Worm (Caenorhabditis elegans) whole organism, L3 larva: ENCODE data around the gene srp-8.

Experiments
- R02D3.7 ChIP-seq: fragments of 150-350 bp; optimal IDR thresholded peaks from 2 replicates; lab custom pipeline; 2014; ENCODE audit warnings: missing biosample characterization, missing genetic modification characterization
- ZK546.5 ChIP-seq: sonication (generic microtip); optimal IDR thresholded peaks from 2 replicates; lab custom pipeline; 2017; ENCODE audit warnings: missing biosample characterization, missing genetic modification characterization
- ceh-16 ChIP-seq: sonication (generic microtip); optimal IDR thresholded peaks from 2 replicates; lab custom pipeline; 2017; ENCODE audit warnings: missing biosample characterization, missing genetic modification characterization
- ceh-28 ChIP-seq: fragments of 150-350 bp; optimal IDR thresholded peaks from 2 replicates; lab custom pipeline; 2014; ENCODE audit warnings: missing biosample characterization, missing genetic modification reagents, missing genetic modification characterization
- ceh-82 ChIP-seq: fragments of 150-350 bp; optimal IDR thresholded peaks from 2 replicates; lab custom pipeline; 2014; ENCODE audit warnings: missing biosample characterization, missing genetic modification characterization
- daf-12 ChIP-seq: fragments of 150-350 bp; optimal IDR thresholded peaks from 2 replicates; lab custom pipeline; 2014; ENCODE audit warnings: missing biosample characterization, missing genetic modification reagents, missing genetic modification characterization
- egl-27 ChIP-seq: sonication (generic microtip); optimal IDR thresholded peaks from 4 replicates; lab custom pipeline; 2017; ENCODE audit warnings: missing biosample characterization, missing genetic modification reagents, missing genetic modification characterization
- egl-5 ChIP-seq: fragments of 150-350 bp; optimal IDR thresholded peaks from 2 replicates; lab custom pipeline; 2017; ENCODE audit warnings: missing biosample characterization, missing genetic modification reagents, missing genetic modification characterization, inconsistent platforms
- elt-1 ChIP-seq: fragments of 150-350 bp; optimal IDR thresholded peaks from 2 replicates; lab custom pipeline; 2014; ENCODE audit warnings: missing biosample characterization, missing genetic modification characterization
- elt-2 ChIP-seq: sonication (generic microtip); optimal IDR thresholded peaks from 2 replicates; lab custom pipeline; 2016; ENCODE audit warnings: missing genetic modification reagents, mild to moderate bottlenecking, missing genetic modification characterization, missing compliant biosample characterization
- eor-1 ChIP-seq, 2 experiments: fragments of 150-350 bp; optimal IDR thresholded peaks; 2 replicates each; lab custom pipeline; 2014 to 2018; ENCODE audit warnings: missing biosample characterization in 2 of 2, missing genetic modification characterization in 2 of 2
- fkh-2 ChIP-seq: fragments of 150-350 bp; optimal IDR thresholded peaks from 2 replicates; lab custom pipeline; 2014; ENCODE audit warnings: missing biosample characterization, missing genetic modification reagents, missing genetic modification characterization
- fos-1 ChIP-seq: fragments of 150-350 bp; optimal IDR thresholded peaks from 2 replicates; lab custom pipeline; 2014; ENCODE audit warnings: missing biosample characterization, missing genetic modification characterization
- jun-1 ChIP-seq: fragments of 150-350 bp; optimal IDR thresholded peaks from 2 replicates; lab custom pipeline; 2014; ENCODE audit warnings: missing biosample characterization, missing genetic modification reagents, missing genetic modification characterization
- lin-15B ChIP-seq: fragments of 150-350 bp; optimal IDR thresholded peaks from 2 replicates; lab custom pipeline; 2014; ENCODE audit warnings: missing biosample characterization, missing genetic modification characterization
- lin-39 ChIP-seq: fragments of 150-350 bp; optimal IDR thresholded peaks from 2 replicates; lab custom pipeline; 2018; ENCODE audit warnings: missing biosample characterization, missing genetic modification reagents, missing genetic modification characterization
- lsy-12 ChIP-seq: sonication (generic microtip); optimal IDR thresholded peaks from 2 replicates; lab custom pipeline; 2016; ENCODE audit warnings: mild to moderate bottlenecking, missing genetic modification characterization, missing compliant biosample characterization
- mml-1 ChIP-seq: fragments of 150-350 bp; sonication (generic microtip); optimal IDR thresholded peaks from 3 replicates; lab custom pipeline; 2014; ENCODE audit warnings: missing biosample characterization, missing genetic modification characterization
- nfya-1 ChIP-seq: sonication (generic microtip); optimal IDR thresholded peaks from 2 replicates; lab custom pipeline; 2017; ENCODE audit warnings: missing genetic modification characterization, mild to moderate bottlenecking, missing compliant biosample characterization, antibody characterized with exemption, moderate library complexity; ENCODE audit not compliant: insufficient read depth
- nhr-11 ChIP-seq: fragments of 150-350 bp; optimal IDR thresholded peaks from 2 replicates; lab custom pipeline; 2014; ENCODE audit warnings: missing biosample characterization, missing genetic modification characterization
- nhr-12 ChIP-seq: fragments of 150-350 bp; optimal IDR thresholded peaks from 2 replicates; lab custom pipeline; 2014; ENCODE audit warnings: missing biosample characterization, missing genetic modification characterization
- nhr-23 ChIP-seq: fragments of 150-350 bp; optimal IDR thresholded peaks from 2 replicates; lab custom pipeline; 2014; ENCODE audit warnings: missing biosample characterization, missing genetic modification reagents, missing genetic modification characterization
- nhr-237 ChIP-seq: fragments of 150-350 bp; optimal IDR thresholded peaks from 2 replicates; lab custom pipeline; 2014; ENCODE audit warnings: missing biosample characterization, missing genetic modification characterization
- nhr-25 ChIP-seq: sonication (generic microtip); optimal IDR thresholded peaks from 2 replicates; lab custom pipeline; 2017; ENCODE audit warnings: missing biosample characterization, missing genetic modification characterization
- nhr-28 ChIP-seq: fragments of 150-350 bp; optimal IDR thresholded peaks from 2 replicates; lab custom pipeline; 2014; ENCODE audit warnings: missing biosample characterization, missing genetic modification characterization
- nhr-43 ChIP-seq: sonication (generic microtip); optimal IDR thresholded peaks from 2 replicates; lab custom pipeline; 2016; ENCODE audit warnings: mild to moderate bottlenecking, missing genetic modification characterization, missing compliant biosample characterization; ENCODE audit not compliant: poor library complexity, severe bottlenecking
- nhr-67 ChIP-seq: fragments of 150-350 bp; optimal IDR thresholded peaks from 2 replicates; lab custom pipeline; 2014; ENCODE audit warnings: missing biosample characterization, missing genetic modification characterization
- nhr-76 ChIP-seq: fragments of 150-350 bp; sonication (generic microtip); optimal IDR thresholded peaks from 5 replicates; lab custom pipeline; 2014; ENCODE audit warnings: missing biosample characterization, missing genetic modification characterization
- nhr-77 ChIP-seq: fragments of 150-350 bp; optimal IDR thresholded peaks from 2 replicates; lab custom pipeline; 2014; ENCODE audit warnings: missing biosample characterization, missing genetic modification characterization
- pha-4 ChIP-seq: fragments of 150-350 bp; optimal IDR thresholded peaks from 2 replicates; lab custom pipeline; 2014; ENCODE audit warnings: missing biosample characterization, missing genetic modification reagents, missing genetic modification characterization
- pqm-1 ChIP-seq: fragments of 150-350 bp; optimal IDR thresholded peaks from 2 replicates; lab custom pipeline; 2017; ENCODE audit warnings: missing biosample characterization, missing genetic modification characterization, inconsistent platforms
- snpc-4 ChIP-seq: fragments of 150-350 bp; optimal IDR thresholded peaks from 2 replicates; lab custom pipeline; 2014; ENCODE audit warnings: missing biosample characterization, missing genetic modification characterization
- tbx-2 ChIP-seq: sonication (generic microtip); optimal IDR thresholded peaks from 2 replicates; lab custom pipeline; 2016; ENCODE audit warnings: mild to moderate bottlenecking, missing genetic modification characterization, missing compliant biosample characterization
- unc-39 ChIP-seq: sonication (generic microtip); optimal IDR thresholded peaks from 4 replicates; lab custom pipeline; 2017; ENCODE audit warnings: missing biosample characterization, missing genetic modification characterization
- zag-1 ChIP-seq: fragments of 150-350 bp; optimal IDR thresholded peaks from 2 replicates; lab custom pipeline; 2014; ENCODE audit warnings: missing biosample characterization, missing genetic modification characterization
- ztf-11 ChIP-seq: fragments of 150-350 bp; optimal IDR thresholded peaks from 2 replicates; lab custom pipeline; 2014; ENCODE audit warnings: missing biosample characterization, missing genetic modification characterization
- ztf-4 ChIP-seq: fragments of 150-350 bp; optimal IDR thresholded peaks from 2 replicates; lab custom pipeline; 2014; ENCODE audit warnings: missing biosample characterization, missing genetic modification characterization

srp-8 gene

ce11 chrV:8217661-8218265 lies 34.3 kb downstream of the srp-8 start, which contains the start of gene K07C11.8:
Gene K07C11.8 (minus strand): TSS chrV:8217884.
- no peak for TF ChIP-seq tbx-2
- TF ChIP-seq ztf-4 = no peak
- no peak for TF ChIP-seq egl-5 (tag; lab: Kevin White, UChicago)
- TF ChIP-seq unc-39 (tag; lab: Kevin White, UChicago) = no peak
- peak; percentile 16 for TF ChIP-seq lin-39 (tag; lab: Kevin White, UChicago)
- no peak for TF ChIP-seq ztf-11 (tag; lab: Kevin White, UChicago)
- TF ChIP-seq fkh-2 (tag; lab: Kevin White, UChicago) = no peak
- no peak for TF ChIP-seq R02D3.7 (tag; lab: Kevin White, UChicago)
- TF ChIP-seq elt-2 (tag; lab: Kevin White, UChicago) = peak; percentile 46

ce11 chrV:8219550-8219949 lies 36.1 kb downstream of the srp-8 start:
- TF ChIP-seq egl-5 (tag; lab: Kevin White, UChicago) = no peak
- no peak for TF ChIP-seq mml-1 (tag; lab: Kevin White, UChicago)
- TF ChIP-seq egl-27 = no peak
- no peak for TF ChIP-seq ztf-4
- TF ChIP-seq daf-12 (tag; lab: Kevin White, UChicago) = no peak
- TF ChIP-seq elt-2 (tag; lab: Kevin White, UChicago) = no peak
- TF ChIP-seq lin-39 (tag; lab: Kevin White, UChicago) = no peak
- TF ChIP-seq nhr-11 = no peak
- no peak for TF ChIP-seq elt-1
- TF ChIP-seq nhr-23 (tag; lab: Kevin White, UChicago) = no peak
- no peak for TF ChIP-seq snpc-4 (tag; lab: Kevin White, UChicago)
- no peak for TF ChIP-seq nhr-67 (tag; lab: Kevin White, UChicago)
- no peak for TF ChIP-seq fos-1 (tag; lab: Kevin White, UChicago)
- TF ChIP-seq nhr-12 (tag; lab: Kevin White, UChicago) = no peak
- no peak for TF ChIP-seq nhr-237
- no peak for TF ChIP-seq eor-1 (tag; optimal IDR thresholded peaks at IDR 0.05; lab: Kevin White, UChicago)
- no peak for TF ChIP-seq nhr-76 (tag; lab: Kevin White, UChicago)
- no peak for TF ChIP-seq nhr-77 (tag; lab: Kevin White, UChicago)
- no peak for TF ChIP-seq nfya-1

- TF ChIP-seq fkh-2 (tag; lab: Kevin White, UChicago) (no peak), snpc-4 (tag; lab: Kevin White, UChicago) (peak; percentile 53), zag-1 (no peak), lin-15B (tag; lab: Kevin White, UChicago) (peak; percentile 25), ceh-28 (tag; lab: Kevin White, UChicago) (peak; percentile 60), nhr-23 (tag; lab: Kevin White, UChicago) (peak; percentile 35), pha-4 (tag; lab: Kevin White, UChicago) (peak; percentile 43), R02D3.7 (tag; lab: Kevin White, UChicago) (no peak), nfya-1 (peak; percentile 41), ceh-82 (no peak)
Measured at ce11 chrV:8221083-8221538, 37.6 kb downstream of the srp-8 start, which contains the start of the genes cogc-6 and air-1. Gene cogc-6 (minus strand): TSS chrV:8221316. Gene air-1 (plus strand): TSS chrV:8221488.

- TF ChIP-seq ztf-4 (no peak), ceh-82 (no peak), nhr-43 (tag; lab: Kevin White, UChicago) (no peak), elt-2 (tag; lab: Kevin White, UChicago) (no peak)
- TF ChIP-seq, all 47 proteins: peak for 0
Measured at ce11 chrV:8223417-8223816, 39.9 kb downstream of the srp-8 start.

ce11 chrV:8224634-8225033 lies 41.1 kb downstream of the srp-8 start, which contains the start of gene pax-1:
Gene pax-1 (plus strand): TSS chrV:8224934.
- TF ChIP-seq ceh-82 (no peak), fos-1 (tag; lab: Kevin White, UChicago) (no peak), elt-1 (no peak)

ce11 chrV:8226812-8227211 lies 43.3 kb downstream of the srp-8 start, which contains the start of gene K07C11.10:
Gene K07C11.10 (minus strand): TSS chrV:8226912.
- TF ChIP-seq daf-12 (tag; lab: Kevin White, UChicago) (no peak), egl-27 (no peak), egl-5 (tag; lab: Kevin White, UChicago) (no peak), zag-1 (no peak), ceh-16 (tag; lab: Kevin White, UChicago) (no peak), ZK546.5 (tag; lab: Kevin White, UChicago) (no peak), elt-1 (no peak), nhr-28 (no peak), unc-39 (tag; lab: Kevin White, UChicago) (no peak), nhr-11 (no peak), jun-1 (tag; lab: Kevin White, UChicago) (no peak), fos-1 (tag; lab: Kevin White, UChicago) (no peak), ztf-4 (no peak), nhr-76 (tag; lab: Kevin White, UChicago) (no peak), lsy-12 (tag; lab: Kevin White, UChicago) (no peak), elt-2 (tag; lab: Kevin White, UChicago) (no peak), nhr-25 (tag; lab: Kevin White, UChicago) (no peak), pqm-1 (tag; lab: Kevin White, UChicago) (no peak), nhr-67 (tag; lab: Kevin White, UChicago) (no peak)
